Fruit fly (Drosophila melanogaster) S2 (cell line): Measurements from ENCODE around the gene CG1394.

Source experiments
- CG8478 ChIP-seq: fragments of >200 bp; optimal IDR thresholded peaks from 2 replicates; lab custom pipeline; 2018
- CTCF ChIP-seq, 2 experiments: fragments of >200 bp; optimal IDR thresholded peaks; 2 replicates each; lab custom pipeline; 2018

CG1394 gene

DNA sequence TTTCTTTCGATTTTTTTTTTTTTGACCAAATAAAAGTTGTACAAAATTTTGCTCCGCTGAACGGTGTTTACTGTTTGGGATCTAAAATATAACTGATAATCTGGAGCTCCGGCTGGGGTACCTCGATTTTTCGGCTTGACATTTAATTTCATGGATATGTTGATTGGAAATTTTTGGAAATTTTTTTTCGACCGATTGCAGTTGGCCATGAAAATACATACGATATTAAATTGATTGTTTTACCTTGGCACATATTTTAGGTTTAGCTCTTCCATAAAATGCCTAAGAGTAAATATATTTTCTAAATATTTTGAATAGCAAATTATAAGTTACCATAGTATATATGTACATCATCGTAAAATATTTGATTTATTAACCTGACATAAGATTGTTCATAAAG lies at the start of gene CG1394:
Gene CG1394 (minus strand): TSS at position 101 of the 400 bp plus-strand sequence.
- TF ChIP-seq CTCF (optimal IDR thresholded peaks at IDR 0.05; lab: Kevin White, UChicago), result no peak
- no peak for TF ChIP-seq CG8478

DNA sequence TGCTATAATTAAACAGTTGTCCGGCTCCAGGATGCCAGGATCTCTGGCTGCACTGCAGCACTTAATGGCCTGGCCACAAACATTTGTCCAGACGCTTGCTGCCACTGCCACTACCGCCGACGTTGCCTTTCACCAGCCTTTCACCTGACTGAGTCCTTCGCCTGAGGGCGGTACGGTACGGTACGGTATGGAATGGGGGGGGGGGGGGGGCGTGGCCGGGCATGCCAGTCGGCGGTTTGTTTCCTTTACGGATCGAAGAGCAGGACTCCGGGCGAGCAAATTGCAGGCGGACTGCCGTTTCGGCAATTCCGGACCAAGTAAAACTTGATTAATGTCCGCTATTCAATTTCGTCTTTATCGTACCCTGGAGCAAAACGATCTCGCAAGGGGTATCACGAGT lies 32.6 kb upstream of the CG1394 start:
- no peak for TF ChIP-seq CTCF (optimal IDR thresholded peaks at IDR 0.05; lab: Kevin White, UChicago)
- no peak for TF ChIP-seq CG8478

DNA sequence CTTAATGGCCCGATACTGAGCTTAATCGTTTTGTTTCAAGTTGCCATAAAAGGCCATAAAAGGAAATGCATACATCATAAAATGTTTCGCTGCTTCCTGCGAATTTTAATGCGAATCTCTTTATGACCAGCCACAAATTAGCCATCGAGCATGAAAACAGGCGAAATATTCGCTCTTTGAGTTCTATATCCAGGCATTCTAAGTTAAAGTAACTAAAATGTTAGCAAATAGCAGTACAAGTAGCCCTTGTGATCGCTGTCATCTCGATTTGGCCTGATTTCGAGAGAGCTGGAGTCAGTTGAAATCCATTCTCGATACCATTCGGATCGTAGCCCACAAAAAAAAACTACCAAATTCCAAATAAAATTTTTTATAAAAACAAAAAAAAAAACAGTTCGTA lies 31.5 kb upstream of the CG1394 start, which contains the start of gene CG11106:
Gene CG11106 (plus strand): TSS at position 301 of the 400 bp plus-strand sequence.
- TF ChIP-seq CG8478 (no peak), CTCF (optimal IDR thresholded peaks at IDR 0.05; lab: Kevin White, UChicago) (no peak)

DNA sequence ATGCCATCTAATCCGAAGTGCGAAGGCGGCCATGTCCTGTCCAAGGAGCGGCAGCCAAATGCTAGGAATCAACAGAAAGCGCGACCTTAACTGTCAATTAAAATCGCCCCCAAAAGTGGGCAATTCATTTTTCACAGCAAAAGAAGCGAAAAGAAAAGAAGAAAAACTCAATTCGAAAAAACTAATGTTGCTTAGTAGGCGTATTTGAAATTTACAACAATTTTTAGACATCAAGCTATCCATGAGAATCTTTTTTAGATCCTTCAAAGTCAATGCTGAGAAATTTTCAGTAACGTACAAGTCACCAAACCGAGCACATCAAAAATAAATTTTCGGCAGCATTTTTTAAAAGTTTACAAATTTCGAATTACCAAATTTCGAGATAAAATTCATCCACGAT lies 12.2 kb upstream of the CG1394 start, which contains the start of gene CG15200:
Gene CG15200 (plus strand): TSS at position 301 of the 400 bp plus-strand sequence.
- TF ChIP-seq CG8478, result no peak

DNA sequence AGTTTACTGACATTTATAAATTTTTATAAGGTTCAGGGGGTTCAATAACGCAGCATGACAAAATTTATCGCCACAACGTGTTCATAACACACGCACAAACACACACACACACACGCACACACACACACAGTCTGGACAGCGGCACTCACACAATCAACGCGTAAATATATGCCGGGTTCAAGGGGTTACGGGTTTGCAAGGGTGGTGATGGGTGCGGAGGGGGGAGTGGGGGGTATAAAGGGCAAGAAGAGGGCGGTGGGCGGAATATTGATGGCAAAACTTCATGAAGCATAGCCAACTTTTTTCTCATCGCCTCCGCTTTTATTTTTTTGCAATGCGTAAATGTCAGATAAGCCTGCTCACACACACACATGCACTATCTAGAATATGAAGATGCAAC lies 5.6 kb upstream of the CG1394 start:
- TF ChIP-seq CG8478, result no peak
- TF ChIP-seq CTCF (optimal IDR thresholded peaks at IDR 0.05; lab: Kevin White, UChicago), result no peak

DNA sequence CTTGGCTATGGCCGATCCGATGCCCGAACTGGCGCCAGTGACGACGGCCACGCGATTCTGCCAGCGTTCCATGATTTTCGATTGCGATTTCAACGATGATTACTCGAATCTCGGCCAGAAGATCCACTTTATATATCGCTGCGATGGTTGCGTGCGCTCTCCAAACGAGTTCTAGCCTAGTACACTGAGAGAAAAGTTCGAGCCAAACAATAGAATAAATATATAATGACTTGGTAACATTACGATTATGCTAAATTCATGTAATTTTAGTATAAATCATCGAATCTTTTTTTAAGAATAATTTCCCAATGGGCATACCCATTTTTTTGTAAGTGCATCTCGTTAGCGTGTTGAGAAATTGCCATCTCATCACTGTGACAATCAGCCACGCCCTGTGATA lies 1.5 kb downstream of the CG1394 start, which contains the start of gene Antdh:
Gene Antdh (minus strand): TSS at position 101 of the 400 bp plus-strand sequence.
- TF ChIP-seq CTCF (optimal IDR thresholded peaks at IDR 0.05; lab: Kevin White, UChicago) (no peak), CG8478 (no peak)

DNA sequence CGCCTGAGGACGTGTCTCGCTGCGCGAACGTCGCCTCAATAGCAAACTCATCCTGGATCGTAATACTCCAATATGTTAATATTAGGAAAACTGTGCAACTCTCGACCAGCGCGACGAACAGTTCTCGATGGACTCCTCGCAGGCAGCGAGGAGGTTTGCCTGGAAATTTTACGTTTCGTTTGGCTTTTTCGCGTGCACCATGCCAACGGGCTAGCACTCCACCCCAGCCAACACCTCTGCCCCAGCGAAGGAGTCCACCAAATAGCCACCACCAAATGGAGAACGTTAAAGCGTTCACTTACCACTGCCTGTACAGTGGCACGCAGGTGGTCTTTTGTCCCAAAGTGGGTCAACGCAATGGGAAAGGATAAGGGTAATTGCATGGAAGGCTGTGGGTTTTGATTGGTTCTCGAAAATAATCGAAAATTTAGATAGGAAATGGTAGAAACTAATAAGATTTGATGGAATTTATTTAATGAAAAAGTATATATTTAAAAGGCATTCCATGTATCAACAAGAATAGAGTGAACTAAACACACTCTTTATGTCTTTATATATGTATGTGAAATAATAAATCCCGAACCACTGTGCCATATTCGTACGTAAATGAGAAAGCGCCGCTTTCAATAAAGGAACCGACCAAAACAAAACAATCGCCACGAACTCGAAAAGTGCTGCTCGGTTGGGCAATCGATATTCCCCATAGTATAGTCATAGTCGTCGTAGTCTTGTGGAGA lies 10.6 kb downstream of the CG1394 start, which contains the start of gene CG32668:
Gene CG32668 (minus strand): TSS at position 51 of the 737 bp plus-strand sequence.
- no peak for TF ChIP-seq CTCF (optimal IDR thresholded peaks at IDR 0.05; lab: Kevin White, UChicago)
- no peak for TF ChIP-seq CG8478

DNA sequence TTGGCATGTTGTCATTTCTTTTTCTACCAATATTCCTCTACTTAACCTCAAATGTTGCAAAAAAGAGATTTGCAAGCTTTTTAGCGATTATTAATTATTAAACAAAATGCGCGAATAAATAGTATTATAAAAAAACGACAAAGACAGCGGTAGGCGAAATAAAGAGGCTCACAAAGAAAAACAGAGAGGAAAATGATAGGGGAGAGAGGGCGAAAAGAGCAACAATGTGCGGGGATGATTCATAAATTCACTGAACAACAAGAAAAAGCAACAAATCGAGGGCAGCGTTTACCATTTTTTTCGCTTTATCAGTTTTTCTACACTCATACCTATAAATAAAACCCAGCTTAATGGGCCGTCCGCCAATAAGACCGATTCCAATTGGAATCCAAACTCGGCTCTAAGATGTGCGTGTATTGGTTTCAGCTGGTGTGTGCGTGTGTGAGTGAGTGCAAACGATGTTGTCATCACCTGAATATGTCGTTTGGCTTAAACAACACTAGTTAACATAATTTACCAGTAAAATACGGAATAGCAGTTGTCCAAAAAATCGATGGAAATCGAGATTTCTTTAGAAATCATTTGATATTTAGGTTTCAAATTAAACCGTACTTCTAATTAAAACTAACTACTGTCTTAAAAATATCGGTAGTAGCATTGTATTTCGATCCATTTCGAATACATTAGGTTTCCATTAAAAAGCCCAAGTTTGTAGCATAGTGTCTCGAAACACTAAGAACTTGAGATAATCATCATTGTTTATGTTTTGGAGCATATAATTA lies 14.5 kb downstream of the CG1394 start:
- no peak for TF ChIP-seq CG8478
- no peak for TF ChIP-seq CTCF (optimal IDR thresholded peaks at IDR 0.05; lab: Kevin White, UChicago)

DNA sequence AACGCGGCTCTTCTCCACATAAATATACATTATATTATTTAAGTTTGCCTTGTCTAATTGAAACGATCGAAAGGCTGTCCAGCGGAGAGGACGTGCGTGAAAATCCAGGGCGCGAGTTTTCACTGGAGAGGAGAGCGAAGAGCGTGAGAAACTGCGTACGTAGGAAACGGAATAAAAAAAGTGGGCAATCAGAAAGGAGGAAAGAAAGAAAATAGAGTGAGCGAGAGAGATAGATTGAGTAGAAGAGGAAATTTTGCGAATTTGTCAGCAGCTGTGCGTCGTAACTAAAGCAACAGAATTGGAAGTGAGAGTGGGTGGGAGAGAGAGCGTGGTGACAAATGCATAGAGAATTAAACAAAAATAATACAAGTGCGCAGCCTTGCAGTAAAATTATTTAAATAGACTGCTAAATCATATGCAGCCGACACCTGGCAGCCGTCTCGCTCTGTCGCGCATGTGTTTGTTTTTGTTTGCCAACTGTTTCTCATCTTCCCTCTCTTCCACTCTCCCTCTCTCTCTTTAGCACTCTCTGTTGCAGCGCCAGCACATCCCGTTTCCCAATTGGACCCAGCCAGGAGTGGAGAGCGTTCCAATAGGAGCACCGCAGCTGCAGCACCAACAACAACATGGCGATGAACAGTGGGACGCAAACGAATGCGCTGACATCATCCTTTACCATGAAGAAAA lies 15.8 kb downstream of the CG1394 start:
- TF ChIP-seq CG8478, result no peak
- peak; percentile 1 to 18 for TF ChIP-seq CTCF (optimal IDR thresholded peaks at IDR 0.05; lab: Kevin White, UChicago)

DNA sequence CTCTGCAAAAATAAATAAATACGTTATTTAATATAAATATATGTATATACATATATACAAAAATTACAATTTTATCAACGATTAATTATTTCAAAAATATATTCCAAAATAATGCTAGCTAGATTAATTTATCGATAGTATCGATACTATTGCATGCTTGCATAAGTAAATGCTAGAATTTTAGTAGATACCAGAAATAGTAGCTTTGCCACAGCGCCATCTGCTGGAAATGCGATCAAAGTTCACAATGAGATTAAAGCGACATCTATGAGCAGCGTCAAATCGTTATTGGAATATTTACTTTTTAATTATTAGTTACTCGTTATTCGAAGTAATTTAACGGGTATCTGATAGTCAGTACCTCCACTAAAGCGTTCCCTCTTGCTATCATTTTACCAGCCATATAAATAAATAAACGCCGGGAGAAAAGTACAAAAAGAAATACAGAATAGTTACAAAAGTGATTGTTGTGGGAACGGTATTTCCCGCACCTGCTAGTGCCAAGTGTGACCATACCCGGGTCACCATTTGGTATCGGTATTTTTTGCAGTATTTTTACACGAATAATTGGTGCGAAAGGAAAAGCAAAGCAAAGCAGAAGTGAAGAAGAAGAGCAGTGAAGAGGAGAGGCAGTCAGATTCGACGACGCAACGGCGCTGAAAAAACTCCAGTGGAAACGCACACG lies 16.5 kb downstream of the CG1394 start, which contains the start of the genes rtv and Dlic:
Gene rtv (minus strand): TSS at position 165 of the 685 bp plus-strand sequence.
Gene Dlic (plus strand): TSS at position 596 of the 685 bp plus-strand sequence.
- TF ChIP-seq CG8478 (no peak), CTCF (optimal IDR thresholded peaks at IDR 0.05; lab: Kevin White, UChicago) (peak; percentile 83 to 89)

DNA sequence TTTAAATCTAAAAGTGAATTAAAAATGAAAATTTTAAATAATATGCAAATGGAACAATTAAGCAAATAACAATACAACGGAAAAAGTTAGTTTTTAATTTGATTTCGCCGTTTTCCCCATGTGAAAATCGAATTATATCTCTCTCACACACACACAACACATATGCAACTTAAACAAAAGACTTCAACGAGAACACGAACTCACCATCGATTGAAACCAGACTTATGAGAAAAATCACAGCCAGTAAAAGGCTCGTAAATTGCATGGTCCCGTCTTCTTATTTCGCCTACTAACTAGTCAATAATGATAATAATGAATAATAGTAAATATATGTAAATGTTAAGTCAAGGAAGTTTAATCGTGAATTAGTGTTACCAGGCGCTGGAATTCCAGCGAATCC lies 17.1 kb downstream of the CG1394 start:
- TF ChIP-seq CG8478 (no peak), CTCF (optimal IDR thresholded peaks at IDR 0.05; lab: Kevin White, UChicago) (no peak)

DNA sequence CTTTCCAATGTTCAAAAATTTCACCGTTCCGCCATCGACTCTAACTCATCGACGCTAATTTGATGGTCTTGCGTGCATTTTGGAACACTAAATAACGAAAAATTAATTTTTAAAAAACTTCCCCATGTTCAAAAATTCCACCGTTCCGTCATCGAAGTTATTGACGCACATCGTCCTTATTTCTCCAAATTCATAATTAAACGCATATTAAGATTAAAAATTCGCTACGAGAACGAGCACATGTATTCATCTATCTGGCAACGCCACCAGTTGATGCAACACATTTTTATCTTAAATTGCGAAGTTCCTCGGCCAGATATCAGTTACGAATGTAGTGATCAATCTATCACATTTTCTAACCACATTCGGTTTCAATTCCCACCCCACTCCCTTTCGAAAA lies 21.3 kb downstream of the CG1394 start, which contains the start of gene Lint-1:
Gene Lint-1 (plus strand): TSS at position 123 of the 400 bp plus-strand sequence.
- TF ChIP-seq CG8478 (no peak), CTCF (optimal IDR thresholded peaks at IDR 0.05; lab: Kevin White, UChicago) (no peak)

DNA sequence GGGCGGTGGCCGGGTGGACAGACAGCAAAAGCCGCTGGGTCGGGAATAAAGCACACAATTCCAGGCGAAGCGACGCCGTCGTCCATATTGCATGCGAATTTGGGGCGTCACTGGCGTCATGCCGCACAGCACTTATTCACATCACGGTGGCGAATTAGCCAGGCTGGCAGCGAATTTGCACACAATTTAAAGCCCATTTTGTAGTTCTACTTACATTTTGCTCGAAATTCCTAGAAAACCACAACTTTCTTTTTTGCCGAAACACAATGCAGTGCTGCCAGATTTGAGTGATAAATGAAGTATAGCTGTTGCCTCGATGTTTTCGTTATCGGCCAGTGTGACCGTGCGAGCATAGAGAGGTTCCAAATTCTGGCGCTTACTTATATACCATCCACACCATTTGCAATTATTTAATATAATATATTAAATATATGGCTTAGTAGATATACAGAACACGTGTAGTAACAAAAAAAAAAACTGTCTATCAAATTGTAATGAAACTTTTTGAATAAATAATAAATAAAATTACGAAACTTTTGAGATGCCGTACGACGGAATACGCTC lies 22.1 kb downstream of the CG1394 start, which contains the start of gene Ran:
Gene Ran (minus strand): TSS at position 445 of the 564 bp plus-strand sequence.
- TF ChIP-seq CG8478 (no peak), CTCF (optimal IDR thresholded peaks at IDR 0.05; lab: Kevin White, UChicago) (no peak)

DNA sequence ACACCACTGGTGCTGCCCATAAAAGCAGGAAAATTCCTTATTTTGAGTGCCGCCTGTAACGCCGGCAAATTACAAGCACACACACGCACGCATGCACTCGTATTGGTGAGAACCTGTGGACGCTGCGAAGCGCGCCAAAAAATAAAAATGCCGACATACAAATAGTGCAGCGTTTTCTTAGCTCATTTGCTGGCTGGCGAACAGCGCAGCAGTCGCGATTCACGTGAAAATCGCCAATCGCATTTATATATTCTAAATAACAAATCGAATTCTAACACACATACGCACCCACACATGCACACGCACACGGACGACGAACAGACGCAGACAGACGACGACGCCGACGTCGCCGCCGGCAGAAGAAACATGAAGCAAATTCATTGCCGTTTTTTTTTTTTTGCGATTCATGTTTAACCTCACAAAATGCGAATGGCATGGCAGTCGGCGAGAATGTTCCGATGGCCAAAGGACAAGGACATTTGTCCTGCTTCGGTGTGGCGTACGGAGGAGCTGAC lies 22.9 kb downstream of the CG1394 start:
- TF ChIP-seq CG8478 (no peak), CTCF (optimal IDR thresholded peaks at IDR 0.05; lab: Kevin White, UChicago) (no peak)
